Fruit fly (Drosophila melanogaster): ENCODE data around the gene pb.
A peak's percentile ranks its signal among the peaks of the same experiment; 100 is the strongest.

pb gene

dm6 chr3R:6755454-6755853 is 13.6 kb upstream of the pb start (continued):
- TF ChIP-seq CkIIα-i1 (GFP tag; IDR thresholded peaks at IDR 0.05), result no peak
- no peak for TF ChIP-seq Spps (tag; optimal IDR thresholded peaks at IDR 0.05)
- no peak for TF ChIP-seq Gug (GFP tag; IDR thresholded peaks at IDR 0.05)
- no peak for TF ChIP-seq gcm2 (GFP tag; optimal IDR thresholded peaks at IDR 0.05)
- no peak for TF ChIP-seq CG13775 (GFP tag; optimal IDR thresholded peaks at IDR 0.05)
- no peak for TF ChIP-seq phol (tag; optimal IDR thresholded peaks at IDR 0.05)
- TF ChIP-seq CG1529 (GFP tag; optimal IDR thresholded peaks at IDR 0.05), result no peak
- no peak for TF ChIP-seq HmgD (GFP tag; optimal IDR thresholded peaks at IDR 0.05)
- no peak for TF ChIP-seq bcd (GFP tag; optimal IDR thresholded peaks at IDR 0.05)
- no peak for TF ChIP-seq CG5180 (GFP tag; optimal IDR thresholded peaks at IDR 0.05)
- TF ChIP-seq nom (GFP tag; optimal IDR thresholded peaks at IDR 0.05), result no peak
- TF ChIP-seq cad (GFP tag; optimal IDR thresholded peaks at IDR 0.05), result peak; percentile 98
- TF ChIP-seq bab2 (GFP tag; optimal IDR thresholded peaks at IDR 0.05), result no peak
- 0 out of 3 replicates have a peak, but pooled peaks have one; percentile 26 for TF ChIP-seq CG2199 (GFP tag; IDR thresholded peaks at IDR 0.05)
- no peak for TF ChIP-seq stwl (tag; optimal IDR thresholded peaks at IDR 0.05)
- no peak for TF ChIP-seq grau (tag; optimal IDR thresholded peaks at IDR 0.05)
- TF ChIP-seq CG33213 (GFP tag; optimal IDR thresholded peaks at IDR 0.05), result no peak
- no peak for TF ChIP-seq CG2678 (tag; optimal IDR thresholded peaks at IDR 0.05)
- TF ChIP-seq btn (GFP tag; optimal IDR thresholded peaks at IDR 0.05), result no peak
- no peak for TF ChIP-seq CG18476 (GFP tag; optimal IDR thresholded peaks at IDR 0.05)
- TF ChIP-seq rib (GFP tag; IDR thresholded peaks at IDR 0.05), result no peak
- no peak for TF ChIP-seq Nf-YC (tag; optimal IDR thresholded peaks at IDR 0.05)
- TF ChIP-seq CG8765 (GFP tag; IDR thresholded peaks at IDR 0.05), result no peak
- no peak for TF ChIP-seq sqz (GFP tag; optimal IDR thresholded peaks at IDR 0.05)
- no peak for TF ChIP-seq mld (GFP tag; IDR thresholded peaks at IDR 0.05; ENCODE audit: partially characterized antibody)
- no peak for TF ChIP-seq Dfd (GFP tag; optimal IDR thresholded peaks at IDR 0.05)
- TF ChIP-seq Camta (GFP tag; optimal IDR thresholded peaks at IDR 0.05), result no peak
- TF ChIP-seq Fer1 (GFP tag; optimal IDR thresholded peaks at IDR 0.05), result no peak
- no peak for TF ChIP-seq her (GFP tag; optimal IDR thresholded peaks at IDR 0.05)
- TF ChIP-seq CG17802 (tag; optimal IDR thresholded peaks at IDR 0.05), result no peak
- TF ChIP-seq z (GFP tag; IDR thresholded peaks at IDR 0.05), result no peak
- 0 out of 3 replicates have a peak, but pooled peaks have one; percentile 18 for TF ChIP-seq C15 (GFP tag; IDR thresholded peaks at IDR 0.05)
- TF ChIP-seq CG14710 (tag; optimal IDR thresholded peaks at IDR 0.05), result no peak
- peak; percentile 93 for TF ChIP-seq CG15479 (GFP tag; optimal IDR thresholded peaks at IDR 0.05)
- TF ChIP-seq trh (GFP tag; optimal IDR thresholded peaks at IDR 0.05), result no peak
- TF ChIP-seq klu (GFP tag; IDR thresholded peaks at IDR 0.05), result no peak
- TF ChIP-seq pum (GFP tag; optimal IDR thresholded peaks at IDR 0.05), result no peak
- TF ChIP-seq CG7745 (tag; optimal IDR thresholded peaks at IDR 0.05), result no peak
- no peak for TF ChIP-seq trem (tag; optimal IDR thresholded peaks at IDR 0.05)
- TF ChIP-seq CG4404 (GFP tag; IDR thresholded peaks at IDR 0.05), result no peak
- peak; percentile 32 for TF ChIP-seq twi (tag; optimal IDR thresholded peaks at IDR 0.05)
- TF ChIP-seq prd (optimal IDR thresholded peaks at IDR 0.05), result no peak
- TF ChIP-seq prd (GFP tag; IDR thresholded peaks at IDR 0.05), result no peak
- TF ChIP-seq CG12769 (tag; optimal IDR thresholded peaks at IDR 0.05), result no peak
- no peak for TF ChIP-seq insv (GFP tag; optimal IDR thresholded peaks at IDR 0.05)

All from whole organism, embryonic.